Worm (Caenorhabditis elegans) whole organism, late embryonic: ENCODE data around the gene spp-20.

ENCODE experiments used
- C08G9.2 ChIP-seq: sonication (generic microtip); optimal IDR thresholded peaks from 2 replicates; lab custom pipeline; 2016; ENCODE audit warnings: mild to moderate bottlenecking, missing genetic modification characterization, moderate library complexity, missing compliant biosample characterization
- K02D7.2 ChIP-seq: sonication (generic microtip); optimal IDR thresholded peaks from 2 replicates; lab custom pipeline; 2017; ENCODE audit warnings: mild to moderate bottlenecking, missing genetic modification characterization, missing compliant biosample characterization
- ahr-1 ChIP-seq: sonication (generic microtip); optimal IDR thresholded peaks from 2 replicates; lab custom pipeline; 2016; ENCODE audit warnings: missing genetic modification characterization, missing compliant biosample characterization
- ama-1 ChIP-seq: fragments of 150-350 bp; optimal IDR thresholded peaks from 2 replicates; lab custom pipeline; 2014
- ceh-14 ChIP-seq: sonication (generic microtip); optimal IDR thresholded peaks from 2 replicates; lab custom pipeline; 2016; ENCODE audit warnings: missing genotype, missing genetic modification characterization, missing compliant biosample characterization
- ceh-18 ChIP-seq: sonication (generic microtip); optimal IDR thresholded peaks from 2 replicates; lab custom pipeline; 2016; ENCODE audit warnings: missing genetic modification characterization, missing compliant biosample characterization
- ceh-19 ChIP-seq: fragments of 200-800 bp; sonication (Bioruptor generic); optimal IDR thresholded peaks from 2 replicates; lab custom pipeline; 2018; ENCODE audit warnings: mild to moderate bottlenecking, missing genetic modification characterization, missing compliant biosample characterization
- ceh-22 ChIP-seq: sonication (generic microtip); optimal IDR thresholded peaks from 2 replicates; lab custom pipeline; 2017; ENCODE audit warnings: missing biosample characterization, missing genetic modification characterization
- ceh-30 ChIP-seq: fragments of 150-350 bp; optimal IDR thresholded peaks from 2 replicates; lab custom pipeline; 2014; ENCODE audit warnings: missing biosample characterization, missing genetic modification characterization
- ceh-31 ChIP-seq: sonication (generic microtip); optimal IDR thresholded peaks from 2 replicates; lab custom pipeline; 2016; ENCODE audit warnings: missing genetic modification characterization, missing compliant biosample characterization
- ceh-45 ChIP-seq: fragments of 200-800 bp; sonication (Bioruptor generic); IDR thresholded peaks from 2 replicates; pipeline ENCODE4 v1.3.6; 2022; ENCODE audit warnings: missing genetic modification reagents, missing genetic modification characterization, missing compliant biosample characterization
- ceh-48 ChIP-seq: sonication (generic microtip); optimal IDR thresholded peaks from 2 replicates; lab custom pipeline; 2016; ENCODE audit warnings: missing genetic modification characterization, inconsistent platforms, missing compliant biosample characterization
- ceh-6 ChIP-seq: fragments of 200-800 bp; sonication (Bioruptor generic); optimal IDR thresholded peaks from 2 replicates; lab custom pipeline; 2018; ENCODE audit warnings: mild to moderate bottlenecking, missing genetic modification characterization, missing compliant biosample characterization
- ceh-9 ChIP-seq: sonication (generic microtip); optimal IDR thresholded peaks from 2 replicates; lab custom pipeline; 2016; ENCODE audit warnings: mild to moderate bottlenecking, missing genetic modification characterization, inconsistent platforms, missing compliant biosample characterization
- che-1 ChIP-seq: sonication (generic microtip); optimal IDR thresholded peaks from 2 replicates; lab custom pipeline; 2016; ENCODE audit warnings: mild to moderate bottlenecking, missing genetic modification characterization, missing compliant biosample characterization
- dmd-4 ChIP-seq: sonication (generic microtip); optimal IDR thresholded peaks from 2 replicates; lab custom pipeline; 2016; ENCODE audit warnings: borderline replicate concordance, missing genetic modification characterization, missing compliant biosample characterization
- elt-2 ChIP-seq: sonication (generic microtip); optimal IDR thresholded peaks from 2 replicates; lab custom pipeline; 2016; ENCODE audit warnings: missing genetic modification reagents, missing genetic modification characterization, missing compliant biosample characterization
- elt-4 ChIP-seq: sonication (generic microtip); optimal IDR thresholded peaks from 2 replicates; lab custom pipeline; 2016; ENCODE audit warnings: missing genetic modification characterization, missing compliant biosample characterization
- ets-4 ChIP-seq: sonication (generic microtip); optimal IDR thresholded peaks from 2 replicates; lab custom pipeline; 2016; ENCODE audit warnings: missing genetic modification characterization, missing compliant biosample characterization
- fax-1 ChIP-seq: sonication (generic microtip); optimal IDR thresholded peaks from 2 replicates; lab custom pipeline; 2016; ENCODE audit warnings: missing genotype, missing genetic modification characterization, missing compliant biosample characterization
- gmeb-2 ChIP-seq: sonication (generic microtip); optimal IDR thresholded peaks from 2 replicates; lab custom pipeline; 2016; ENCODE audit warnings: missing genetic modification characterization, inconsistent platforms, missing compliant biosample characterization
- madf-2 ChIP-seq: sonication (generic microtip); optimal IDR thresholded peaks from 2 replicates; lab custom pipeline; 2017; ENCODE audit warnings: missing genetic modification characterization, missing compliant biosample characterization
- mec-3 ChIP-seq: sonication (generic microtip); optimal IDR thresholded peaks from 2 replicates; lab custom pipeline; 2016; ENCODE audit warnings: borderline replicate concordance, missing genetic modification characterization, missing compliant biosample characterization
- nhr-11 ChIP-seq: fragments of 150-350 bp; optimal IDR thresholded peaks from 2 replicates; lab custom pipeline; 2014; ENCODE audit warnings: missing biosample characterization, missing genetic modification characterization
- pax-1 ChIP-seq: fragments of 150-350 bp; optimal IDR thresholded peaks from 2 replicates; lab custom pipeline; 2014; ENCODE audit warnings: missing biosample characterization, missing genetic modification characterization
- pha-4 ChIP-seq: fragments of 150-350 bp; optimal IDR thresholded peaks from 2 replicates; lab custom pipeline; 2018; ENCODE audit warnings: missing biosample characterization, missing genetic modification reagents, missing genetic modification characterization
- pros-1 ChIP-seq: fragments of 150-350 bp; optimal IDR thresholded peaks from 2 replicates; lab custom pipeline; 2014; ENCODE audit warnings: missing biosample characterization, missing genetic modification reagents, missing genetic modification characterization
- rnt-1 ChIP-seq: sonication (generic microtip); optimal IDR thresholded peaks from 2 replicates; lab custom pipeline; 2016; ENCODE audit warnings: missing genetic modification characterization, missing compliant biosample characterization
- sox-2 ChIP-seq: fragments of 200-800 bp; sonication (Bioruptor generic); IDR thresholded peaks from 2 replicates; pipeline ENCODE4 v1.3.6; 2022; ENCODE audit warnings: missing genetic modification reagents, missing genetic modification characterization, missing compliant biosample characterization
- sox-4 ChIP-seq: sonication (generic microtip); optimal IDR thresholded peaks from 2 replicates; lab custom pipeline; 2017; ENCODE audit warnings: mild to moderate bottlenecking, missing genetic modification characterization, inconsistent platforms, missing compliant biosample characterization
- tbx-2 ChIP-seq: sonication (generic microtip); optimal IDR thresholded peaks from 2 replicates; lab custom pipeline; 2016; ENCODE audit warnings: missing genetic modification characterization, missing compliant biosample characterization
- tbx-7 ChIP-seq: sonication (generic microtip); optimal IDR thresholded peaks from 2 replicates; lab custom pipeline; 2016; ENCODE audit warnings: missing genotype, missing genetic modification characterization, missing compliant biosample characterization
- unc-3 ChIP-seq, 2 experiments: fragments of 200-800 bp in 1 of 2; sonication (Bioruptor generic) in 1 of 2; sonication (generic microtip) in 1 of 2; conservative IDR thresholded peaks in 1 of 2; optimal IDR thresholded peaks in 1 of 2; 2 replicates each; pipeline versions ENCODE4 v1.3.6 to Lab custom; 2016 to 2022; ENCODE audit warnings: missing compliant biosample characterization in 2 of 2, missing genetic modification characterization in 2 of 2, missing genetic modification reagents in 1 of 2
- unc-42 ChIP-seq: sonication (generic microtip); optimal IDR thresholded peaks from 2 replicates; lab custom pipeline; 2016; ENCODE audit warnings: missing genotype, missing genetic modification characterization, missing compliant biosample characterization
- ztf-16 ChIP-seq: sonication (generic microtip); optimal IDR thresholded peaks from 2 replicates; lab custom pipeline; 2017; ENCODE audit warnings: missing genetic modification characterization, missing compliant biosample characterization

The spp-20 gene

ce11 chrV:6557035-6557434 lies 968 bp downstream of the spp-20 start, which contains the start of gene spp-27:
Gene spp-27 (minus strand): TSS chrV:6557135.
- TF ChIP-seq rnt-1 (tag; lab: Kevin White, UChicago), result no peak
- TF ChIP-seq C08G9.2 (tag; lab: Kevin White, UChicago), result no peak

- TF ChIP-seq ceh-9 (tag; lab: Kevin White, UChicago) (no peak), elt-4 (tag; lab: Kevin White, UChicago) (no peak), ahr-1 (no peak), tbx-7 (no peak), ets-4 (no peak), ceh-18 (tag; lab: Kevin White, UChicago) (no peak), gmeb-2 (tag; lab: Kevin White, UChicago) (no peak), unc-3 (GFP tag; conservative IDR thresholded peaks at IDR 0.05; lab: Robert Waterston, UW) (no peak), unc-3 (tag; optimal IDR thresholded peaks at IDR 0.05; lab: Kevin White, UChicago) (no peak)
These were observed 3.7 kb downstream of the spp-20 start, which contains the start of gene K04A8.19 for ce11 chrV:6554308-6554707. Gene K04A8.19 (minus strand): TSS chrV:6554408.

DNA sequence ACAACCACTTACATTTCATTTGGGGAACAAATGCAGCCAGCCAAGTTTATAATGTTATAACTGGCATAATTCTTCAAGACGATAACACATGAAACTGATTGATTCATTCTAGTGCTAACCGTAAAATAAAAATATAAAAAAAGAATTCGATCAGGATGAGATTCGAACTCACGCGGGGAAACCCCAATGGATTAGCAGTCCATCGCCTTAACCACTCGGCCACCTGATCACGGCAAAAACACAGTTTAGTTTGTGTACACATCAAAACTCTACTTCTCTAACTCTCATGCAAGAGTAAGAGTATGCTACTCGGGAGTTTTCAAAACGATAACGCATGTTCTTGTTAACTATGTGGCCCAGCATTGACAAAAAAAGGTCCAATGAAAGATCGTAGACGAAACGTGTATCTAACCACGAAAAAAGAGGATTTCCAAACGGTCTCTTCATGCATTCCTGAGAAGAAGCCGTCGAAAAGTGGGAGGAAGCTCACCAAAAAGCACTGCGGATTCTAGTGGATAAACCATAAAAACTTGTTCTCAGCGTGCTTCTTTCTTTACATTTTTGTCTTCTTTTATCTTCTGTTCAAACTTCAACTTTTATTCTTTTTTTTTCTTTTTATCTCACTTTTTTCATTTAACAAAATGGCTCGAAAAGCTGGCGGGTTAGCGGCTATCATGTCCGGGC lies 6.2 kb downstream of the spp-20 start, which contains the start of gene twk-10:
TSS of gene twk-10 (plus strand) at position 634 of the 684 bp plus-strand sequence.
- TF ChIP-seq C08G9.2 (tag; lab: Kevin White, UChicago) (no peak), ceh-14 (tag; lab: Kevin White, UChicago) (no peak), elt-2 (tag; lab: Kevin White, UChicago) (peak; percentile 11), nhr-11 (tag; lab: Kevin White, UChicago) (no peak), tbx-2 (tag; lab: Kevin White, UChicago) (no peak), pax-1 (tag; lab: Kevin White, UChicago) (no peak), ceh-22 (tag; lab: Kevin White, UChicago) (no peak)

- no peak for TF ChIP-seq ztf-16 (tag; lab: Kevin White, UChicago)
- no peak for TF ChIP-seq ceh-6 (GFP tag; lab: Kevin White, UChicago)
- TF ChIP-seq unc-42 (tag; lab: Kevin White, UChicago), result no peak
- no peak for TF ChIP-seq sox-2
- TF ChIP-seq mec-3 (tag; lab: Kevin White, UChicago), result no peak
- TF ChIP-seq ceh-19 (GFP tag; lab: Kevin White, UChicago), result no peak
- TF ChIP-seq pros-1 (tag; lab: Kevin White, UChicago), result no peak
- TF ChIP-seq ceh-45, result no peak
- TF ChIP-seq dmd-4, result no peak
- TF ChIP-seq fax-1 (tag; lab: Kevin White, UChicago), result no peak
- TF ChIP-seq ceh-30 (tag; lab: Kevin White, UChicago), result no peak
These were observed 8.1 kb downstream of the spp-20 start, which contains the start of gene lipl-4 for ce11 chrV:6549871-6550270. Gene lipl-4 (plus strand): TSS chrV:6550171.

ce11 chrV:6549148-6549547 lies 8.9 kb downstream of the spp-20 start, which contains the start of gene K04A8.20:
Gene K04A8.20 (plus strand): TSS chrV:6549448.
- TF ChIP-seq ceh-6 (GFP tag; lab: Kevin White, UChicago), result no peak
- TF ChIP-seq ceh-30 (tag; lab: Kevin White, UChicago), result no peak

DNA sequence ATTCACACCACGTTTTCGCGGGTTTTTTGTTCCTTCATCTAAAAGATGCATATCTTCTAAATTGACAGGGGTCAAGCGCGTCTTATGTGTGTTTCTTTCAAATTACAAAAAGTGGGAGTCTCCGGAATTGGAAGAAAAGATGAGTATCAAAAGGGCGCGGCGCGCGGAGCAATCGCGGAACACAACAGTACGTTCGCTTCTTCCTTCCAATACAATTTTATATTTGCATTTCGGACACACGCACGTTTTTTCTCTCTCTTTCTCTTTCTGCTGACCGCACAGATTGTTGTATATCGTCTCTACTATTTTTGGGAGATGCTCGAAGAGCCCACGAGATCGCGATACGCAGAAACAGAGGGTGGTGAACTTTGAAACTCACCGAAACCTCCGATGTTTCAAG lies 9.7 kb downstream of the spp-20 start:
- TF ChIP-seq ama-1 (lab: Kevin White, UChicago) (no peak), sox-4 (tag; lab: Kevin White, UChicago) (no peak), madf-2 (tag; lab: Kevin White, UChicago) (no peak), K02D7.2 (no peak), nhr-11 (tag; lab: Kevin White, UChicago) (no peak), ceh-31 (tag; lab: Kevin White, UChicago) (no peak), che-1 (tag; lab: Kevin White, UChicago) (no peak), pha-4 (tag; lab: Kevin White, UChicago) (no peak), ceh-14 (tag; lab: Kevin White, UChicago) (no peak), ceh-48 (no peak), mec-3 (tag; lab: Kevin White, UChicago) (no peak)
